Worm (Caenorhabditis elegans) whole organism, L4/young adult: ENCODE measurements around the gene F55C9.15.

Experiments
- W03F9.2 ChIP-seq: fragments of 150-350 bp; optimal IDR thresholded peaks from 2 replicates; lab custom pipeline; 2014; ENCODE audit warnings: missing biosample characterization, missing genetic modification characterization
- dao-5 ChIP-seq: sonication (generic microtip); optimal IDR thresholded peaks from 2 replicates; lab custom pipeline; 2016; ENCODE audit warnings: missing genotype, missing genetic modification characterization, moderate library complexity, missing compliant biosample characterization
- him-1 ChIP-seq: sonication (generic microtip); optimal IDR thresholded peaks from 2 replicates; lab custom pipeline; 2016; ENCODE audit warnings: missing genotype, missing genetic modification reagents, missing genetic modification characterization, missing compliant biosample characterization

ce11 chrV:19306906-19307305 is at the start of gene F55C9.15:
- TF ChIP-seq him-1 (tag; lab: Kevin White, UChicago) (no peak), dao-5 (tag; lab: Kevin White, UChicago) (no peak), W03F9.2 (tag; lab: Kevin White, UChicago) (no peak)
